Fruit fly (Drosophila melanogaster): Measurements from ENCODE around the gene alpha-Man-Ia.

- TF ChIP-seq h (optimal IDR thresholded peaks at IDR 0.05) = no peak
- no peak for TF ChIP-seq psq (optimal IDR thresholded peaks at IDR 0.05)
- TF ChIP-seq insv (optimal IDR thresholded peaks at IDR 0.05) = no peak
Observed at dm6 chrX:10242883-10243282, 82.9 kb downstream of the alpha-Man-Ia start.
